Fruit fly (Drosophila melanogaster) whole organism, embryonic: ENCODE data around the gene Ugt36F1.
A peak's percentile ranks its signal among the peaks of the same experiment; 100 is the strongest.

Source experiments
- CG10431 ChIP-seq: fragments of 200-800 bp; sonication (Bioruptor generic); optimal IDR thresholded peaks from 3 replicates; lab custom pipeline; 2018; ENCODE audit warnings: missing biosample characterization, mild to moderate bottlenecking, missing genetic modification characterization
- CG11093 ChIP-seq: fragments of 200-800 bp; sonication (Bioruptor generic); IDR thresholded peaks from 3 replicates; pipeline ENCODE4 v1.3.6; 2022; ENCODE audit warnings: missing biosample characterization, missing genetic modification characterization
- CG11504 ChIP-seq: fragments of 200-800 bp; sonication (Bioruptor generic); optimal IDR thresholded peaks from 3 replicates; lab custom pipeline; 2019; ENCODE audit warnings: missing biosample characterization, mild to moderate bottlenecking, missing genetic modification characterization, moderate library complexity
- CG13123 ChIP-seq: fragments of 200-800 bp; sonication (Bioruptor generic); optimal IDR thresholded peaks from 2 replicates; lab custom pipeline; 2016; ENCODE audit warnings: missing biosample characterization, missing genetic modification characterization
- CG15011 ChIP-seq: fragments of 200-800 bp; sonication (Bioruptor generic); optimal IDR thresholded peaks from 3 replicates; lab custom pipeline; 2018; ENCODE audit warnings: missing biosample characterization, mild to moderate bottlenecking, missing genetic modification characterization
- CG15269 ChIP-seq: fragments of 200-800 bp; sonication (Bioruptor generic); optimal IDR thresholded peaks from 2 replicates; lab custom pipeline; 2018; ENCODE audit warnings: missing biosample characterization, mild to moderate bottlenecking, missing genetic modification characterization, moderate library complexity
- CG15696 ChIP-seq: fragments of 200-800 bp; sonication (Bioruptor generic); optimal IDR thresholded peaks from 2 replicates; lab custom pipeline; 2019; ENCODE audit warnings: missing biosample characterization, mild to moderate bottlenecking, missing genetic modification characterization, moderate library complexity
- CG16779 ChIP-seq: fragments of 200-800 bp; sonication (Bioruptor generic); IDR thresholded peaks from 2 replicates; pipeline ENCODE4 v1.3.6; 2022; ENCODE audit warnings: missing biosample characterization, missing genetic modification characterization
- CG2202 ChIP-seq: fragments of 200-800 bp; sonication (Bioruptor generic); optimal IDR thresholded peaks from 2 replicates; lab custom pipeline; 2018; ENCODE audit warnings: missing biosample characterization, mild to moderate bottlenecking, missing genetic modification characterization
- CG32532 ChIP-seq: fragments of 200-800 bp; sonication (Bioruptor generic); IDR thresholded peaks from 2 replicates; pipeline ENCODE4 v1.3.6; 2022; ENCODE audit warnings: missing biosample characterization, missing genetic modification characterization
- CG32767 ChIP-seq: fragments of 200-800 bp; sonication (Bioruptor generic); IDR thresholded peaks from 2 replicates; pipeline ENCODE4 v1.3.6; 2022; ENCODE audit warnings: missing biosample characterization, missing genetic modification characterization
- CG4328 ChIP-seq: fragments of 200-800 bp; sonication (Bioruptor generic); optimal IDR thresholded peaks from 3 replicates; lab custom pipeline; 2017; ENCODE audit warnings: missing biosample characterization, missing genetic modification reagents, missing genetic modification characterization
- CG4617 ChIP-seq: fragments of 200-800 bp; sonication (Bioruptor generic); optimal IDR thresholded peaks from 3 replicates; lab custom pipeline; 2016; ENCODE audit warnings: missing biosample characterization, missing genetic modification characterization, borderline replicate concordance
- CG4707 ChIP-seq: fragments of 200-800 bp; sonication (Bioruptor generic); optimal IDR thresholded peaks from 2 replicates; lab custom pipeline; 2018; ENCODE audit warnings: missing biosample characterization, mild to moderate bottlenecking, missing genetic modification characterization, moderate library complexity
- CG4730 ChIP-seq: fragments of 200-800 bp; sonication (Bioruptor generic); IDR thresholded peaks from 2 replicates; pipeline ENCODE4 v1.3.6; 2022; ENCODE audit warnings: missing biosample characterization, missing genetic modification characterization
- CG4820 ChIP-seq: fragments of 200-800 bp; sonication (Bioruptor generic); optimal IDR thresholded peaks from 3 replicates; lab custom pipeline; 2016; ENCODE audit warnings: missing biosample characterization, missing genetic modification characterization
- CG7556 ChIP-seq: fragments of 200-800 bp; sonication (Bioruptor generic); optimal IDR thresholded peaks from 2 replicates; lab custom pipeline; 2017; ENCODE audit warnings: missing biosample characterization, mild to moderate bottlenecking, missing genetic modification characterization
- CG8388 ChIP-seq: fragments of 200-800 bp; sonication (Bioruptor generic); optimal IDR thresholded peaks from 2 replicates; lab custom pipeline; 2019; ENCODE audit warnings: missing biosample characterization, mild to moderate bottlenecking, missing genetic modification characterization, moderate library complexity
- CkIIα-i1 ChIP-seq: fragments of 200-800 bp; sonication (Bioruptor generic); IDR thresholded peaks from 2 replicates; pipeline ENCODE4 v1.3.6; 2022; ENCODE audit warnings: missing biosample characterization, missing genetic modification characterization
- Fer2 ChIP-seq: fragments of 200-800 bp; sonication (Bioruptor generic); optimal IDR thresholded peaks from 2 replicates; lab custom pipeline; 2018; ENCODE audit warnings: missing biosample characterization, mild to moderate bottlenecking, missing genetic modification characterization, moderate library complexity
- GATAe ChIP-seq: fragments of 200-800 bp; sonication (Bioruptor generic); conservative IDR thresholded peaks from 2 replicates; pipeline ENCODE4 v1.3.6; 2022; ENCODE audit warnings: missing biosample characterization, missing genetic modification characterization
- HLHmδ ChIP-seq: fragments of 200-800 bp; sonication (Bioruptor generic); optimal IDR thresholded peaks from 2 replicates; lab custom pipeline; 2018; ENCODE audit warnings: missing biosample characterization, mild to moderate bottlenecking, missing genetic modification characterization, moderate library complexity
- HmgD ChIP-seq: fragments of 200-800 bp; sonication (Bioruptor generic); optimal IDR thresholded peaks from 3 replicates; lab custom pipeline; 2016; ENCODE audit warnings: missing biosample characterization, missing genetic modification characterization
- Hmx ChIP-seq: fragments of 200-800 bp; sonication (Bioruptor generic); optimal IDR thresholded peaks from 2 replicates; lab custom pipeline; 2016; ENCODE audit warnings: missing biosample characterization, missing genetic modification characterization
- NC2α ChIP-seq: fragments of 200-800 bp; sonication (Bioruptor generic); optimal IDR thresholded peaks from 2 replicates; lab custom pipeline; 2016; ENCODE audit warnings: missing biosample characterization, missing genetic modification characterization
- Nf-YB ChIP-seq: fragments of 200-800 bp; sonication (Bioruptor generic); optimal IDR thresholded peaks from 3 replicates; lab custom pipeline; 2019; ENCODE audit warnings: missing biosample characterization, mild to moderate bottlenecking, missing genetic modification characterization, moderate library complexity
- Sry-δ ChIP-seq: fragments of 200-800 bp; sonication (Bioruptor generic); optimal IDR thresholded peaks from 2 replicates; lab custom pipeline; 2016; ENCODE audit warnings: missing biosample characterization, missing genetic modification characterization
- TFAM ChIP-seq: fragments of 200-800 bp; sonication (Bioruptor generic); optimal IDR thresholded peaks from 2 replicates; lab custom pipeline; 2017; ENCODE audit warnings: missing biosample characterization, missing genetic modification characterization, inconsistent platforms
- cg ChIP-seq: fragments of 200-800 bp; sonication (Bioruptor generic); optimal IDR thresholded peaks from 3 replicates; lab custom pipeline; 2019; ENCODE audit warnings: missing biosample characterization, mild to moderate bottlenecking, missing genetic modification characterization, moderate library complexity
- chn ChIP-seq: fragments of 200-800 bp; sonication (Bioruptor generic); optimal IDR thresholded peaks from 2 replicates; lab custom pipeline; 2016; ENCODE audit warnings: missing biosample characterization, missing genetic modification characterization
- ci ChIP-seq: fragments of 200-800 bp; sonication (Bioruptor generic); IDR thresholded peaks from 3 replicates; pipeline ENCODE4 v1.3.6; 2022; ENCODE audit warnings: missing biosample characterization, missing genetic modification characterization
- fd3F ChIP-seq: fragments of 200-800 bp; sonication (Bioruptor generic); optimal IDR thresholded peaks from 2 replicates; lab custom pipeline; 2018; ENCODE audit warnings: missing biosample characterization, mild to moderate bottlenecking, missing genetic modification characterization, moderate library complexity
- fd96Cb ChIP-seq: fragments of 200-800 bp; sonication (Bioruptor generic); optimal IDR thresholded peaks from 2 replicates; lab custom pipeline; 2018; ENCODE audit warnings: missing biosample characterization, mild to moderate bottlenecking, missing genetic modification characterization, moderate library complexity
- gem ChIP-seq: fragments of 200-800 bp; sonication (Bioruptor generic); optimal IDR thresholded peaks from 2 replicates; lab custom pipeline; 2019; ENCODE audit warnings: missing biosample characterization, mild to moderate bottlenecking, missing genetic modification characterization, moderate library complexity
- gro ChIP-seq: fragments of 200-800 bp; sonication (Bioruptor generic); optimal IDR thresholded peaks from 2 replicates; lab custom pipeline; 2016; ENCODE audit warnings: missing biosample characterization, missing genetic modification characterization
- gsb ChIP-seq: fragments of 200-800 bp; sonication (Bioruptor generic); IDR thresholded peaks from 2 replicates; pipeline ENCODE4 v1.3.6; 2022; ENCODE audit warnings: missing biosample characterization, missing genetic modification characterization
- kah ChIP-seq: fragments of 200-800 bp; sonication (Bioruptor generic); optimal IDR thresholded peaks from 2 replicates; lab custom pipeline; 2018; ENCODE audit warnings: missing biosample characterization, mild to moderate bottlenecking, missing genetic modification characterization
- lola ChIP-seq, 3 experiments: fragments of >200 bp in 2 of 3; fragments of 200-800 bp in 1 of 3; sonication (Bioruptor generic) in 1 of 3; optimal IDR thresholded peaks; 2 replicates each; lab custom pipeline; 2017 to 2019; ENCODE audit warnings: missing biosample characterization in 3 of 3, missing genetic modification characterization in 3 of 3, mild to moderate bottlenecking in 1 of 3, moderate library complexity in 1 of 3
- lov ChIP-seq, 2 experiments: fragments of 200-800 bp in 1 of 2; fragments of >200 bp in 1 of 2; sonication (Bioruptor generic) in 1 of 2; IDR thresholded peaks in 1 of 2; optimal IDR thresholded peaks in 1 of 2; 2 replicates in 1 of 2; 3 replicates in 1 of 2; pipeline versions ENCODE4 v1.3.6 to Lab custom; 2017 to 2022; ENCODE audit warnings: missing biosample characterization in 1 of 2, missing genetic modification characterization in 1 of 2
- otp ChIP-seq: fragments of 200-800 bp; sonication (Bioruptor generic); IDR thresholded peaks from 3 replicates; pipeline ENCODE4, ENCODE4 v1.3.6; 2022; ENCODE audit warnings: missing biosample characterization, missing genetic modification characterization
- pan ChIP-seq, 4 experiments: fragments of >200 bp in 3 of 4; fragments of 200-800 bp in 1 of 4; sonication (Bioruptor generic) in 1 of 4; optimal IDR thresholded peaks in 3 of 4; IDR thresholded peaks in 1 of 4; 2 replicates each; pipeline versions ENCODE4 v1.3.6 to Lab custom; 2017 to 2022; ENCODE audit warnings: missing biosample characterization in 2 of 4, missing genetic modification characterization in 2 of 4, mixed read lengths in 1 of 4
- peb ChIP-seq: fragments of 200-800 bp; sonication (Bioruptor generic); IDR thresholded peaks from 2 replicates; pipeline ENCODE4 v1.3.6; 2022; ENCODE audit warnings: missing biosample characterization, missing genetic modification characterization
- pnt ChIP-seq: fragments of 200-800 bp; sonication (Bioruptor generic); optimal IDR thresholded peaks from 3 replicates; lab custom pipeline; 2016; ENCODE audit warnings: missing biosample characterization, missing genetic modification characterization
- scrt ChIP-seq: fragments of 200-800 bp; sonication (Bioruptor generic); optimal IDR thresholded peaks from 2 replicates; lab custom pipeline; 2018; ENCODE audit warnings: missing biosample characterization, mild to moderate bottlenecking, missing genetic modification characterization, moderate library complexity
- vvl ChIP-seq: fragments of 200-800 bp; sonication (Bioruptor generic); IDR thresholded peaks from 2 replicates; pipeline ENCODE4 v1.3.6; 2022; ENCODE audit warnings: missing biosample characterization, missing genetic modification characterization
- wdn ChIP-seq: fragments of 200-800 bp; sonication (Bioruptor generic); IDR thresholded peaks from 2 replicates; pipeline ENCODE4 v1.3.6; 2022; ENCODE audit warnings: missing biosample characterization, missing genetic modification characterization
- wor ChIP-seq: fragments of 200-800 bp; sonication (Bioruptor generic); IDR thresholded peaks from 2 replicates; pipeline ENCODE4 v1.3.6; 2022; ENCODE audit warnings: missing biosample characterization, missing genetic modification characterization

The Ugt36F1 gene

DNA sequence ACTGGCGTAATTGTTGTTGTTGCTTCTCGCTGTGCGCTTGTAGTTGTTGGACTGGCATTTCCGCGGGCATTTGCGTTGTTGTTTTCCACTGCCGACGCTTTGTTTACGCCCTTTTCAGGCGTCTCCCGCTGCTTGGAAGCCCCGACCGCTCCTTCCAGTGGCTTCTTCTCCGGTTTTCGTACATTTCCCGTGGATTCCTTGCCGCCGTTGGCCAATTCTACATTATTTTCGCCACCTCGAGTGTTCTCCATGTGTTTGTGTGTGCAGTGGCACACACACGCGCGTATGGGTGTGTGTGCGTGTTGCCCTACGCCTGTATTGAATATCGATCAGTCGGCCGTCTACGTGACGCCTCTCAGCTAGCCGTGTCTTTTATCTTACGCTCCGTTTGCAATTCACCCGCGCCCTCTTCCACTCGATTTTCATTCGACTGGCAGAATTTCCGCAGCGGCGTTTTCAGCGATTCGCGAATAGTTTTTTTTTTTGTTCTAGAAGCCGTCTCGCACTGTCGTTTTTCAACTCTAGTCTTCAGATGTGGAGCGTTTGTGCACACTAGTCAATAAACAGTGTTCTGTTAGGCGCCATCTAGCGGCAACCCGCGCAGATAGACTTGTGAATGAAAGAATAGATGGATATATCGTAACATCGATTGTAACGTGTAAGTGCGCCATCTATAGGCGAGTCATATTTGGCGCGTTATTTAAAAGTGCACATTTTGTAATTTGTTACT lies 20.2 kb downstream of the Ugt36F1 start, which contains the start of gene CG10600 (continued):
- no peak for TF ChIP-seq pan (optimal IDR thresholded peaks at IDR 0.05; lab: Kevin White, UChicago)
- TF ChIP-seq pan (GFP tag; optimal IDR thresholded peaks at IDR 0.05 in 1 of 2, IDR thresholded peaks at IDR 0.05 in 1 of 2), result peak in 1 of 2 experiments; percentile 74
- no peak for TF ChIP-seq peb
- peak; percentile 83 for TF ChIP-seq vvl (GFP tag; lab: Robert Waterston, UW)
- no peak for TF ChIP-seq CkIIα-i1
- peak; percentile 99 for TF ChIP-seq cg (GFP tag; lab: Kevin White, UChicago)
- TF ChIP-seq gro (GFP tag; lab: Kevin White, UChicago), result peak; percentile 85
- TF ChIP-seq scrt (GFP tag; lab: Kevin White, UChicago), result peak; percentile 61
- TF ChIP-seq CG15011 (GFP tag; lab: Kevin White, UChicago), result no peak
- TF ChIP-seq lov (optimal IDR thresholded peaks at IDR 0.05; lab: Kevin White, UChicago), result no peak
- TF ChIP-seq lov (GFP tag; IDR thresholded peaks at IDR 0.05; lab: Robert Waterston, UW), result peak; percentile 70; the same call in 1 of the 3 replicates
- TF ChIP-seq CG4730 (GFP tag; lab: Robert Waterston, UW), result peak; percentile 58
- peak; percentile 71 for TF ChIP-seq CG15696 (tag; lab: Kevin White, UChicago)
- no peak; the same call in 1 of the 2 replicates for TF ChIP-seq CG32767 (GFP tag; lab: Robert Waterston, UW)
- peak; percentile 86 for TF ChIP-seq CG32532
- TF ChIP-seq Fer2, result peak; percentile 41
- peak; percentile 44 for TF ChIP-seq CG2202
- TF ChIP-seq CG4617 (GFP tag; lab: Kevin White, UChicago), result peak; percentile 99
- TF ChIP-seq ci (GFP tag; lab: Robert Waterston, UW), result peak; percentile 90
- peak; percentile 53 for TF ChIP-seq Hmx
- peak; percentile 16 for TF ChIP-seq kah (GFP tag; lab: Kevin White, UChicago)
- TF ChIP-seq CG10431 (GFP tag; lab: Kevin White, UChicago), result peak; percentile 35
- no peak for TF ChIP-seq GATAe (GFP tag; lab: Robert Waterston, UW)
- TF ChIP-seq NC2α (GFP tag; lab: Kevin White, UChicago), result peak; percentile 59
- peak; percentile 16 for TF ChIP-seq fd96Cb (tag; lab: Kevin White, UChicago)
- TF ChIP-seq pnt, result peak; percentile 73
- peak; percentile 47 for TF ChIP-seq Nf-YB (GFP tag; lab: Kevin White, UChicago)
- TF ChIP-seq wdn (GFP tag; lab: Robert Waterston, UW), result peak; percentile 54; the same call in 1 of the 2 replicates
- TF ChIP-seq chn (GFP tag; lab: Kevin White, UChicago), result peak; percentile 88
- TF ChIP-seq CG16779 (GFP tag; lab: Robert Waterston, UW), result peak; percentile 74
- peak; percentile 97 for TF ChIP-seq HmgD (GFP tag; lab: Kevin White, UChicago)
- peak; percentile 54 for TF ChIP-seq gem (tag; lab: Kevin White, UChicago)
- peak; percentile 47 for TF ChIP-seq gsb
- peak; percentile 66 for TF ChIP-seq HLHmδ
- TF ChIP-seq CG4328 (GFP tag; lab: Kevin White, UChicago), result peak; percentile 65
- TF ChIP-seq CG11093 (GFP tag; lab: Robert Waterston, UW), result no peak
- TF ChIP-seq CG8388 (GFP tag; lab: Kevin White, UChicago), result no peak
- TF ChIP-seq wor, result 0 out of 2 replicates have a peak, but pooled peaks have one; percentile 12
- peak; percentile 58 for TF ChIP-seq fd3F (GFP tag; lab: Kevin White, UChicago)
- peak; percentile 47 for TF ChIP-seq CG4707 (GFP tag; lab: Kevin White, UChicago)
- TF ChIP-seq CG15269 (tag; lab: Kevin White, UChicago), result no peak
- TF ChIP-seq TFAM (GFP tag; lab: Kevin White, UChicago), result no peak
- TF ChIP-seq lola (GFP tag; optimal IDR thresholded peaks at IDR 0.05; lab: Kevin White, UChicago), result peak in 1 of 3 experiments; percentile 32
- peak; percentile 83 for TF ChIP-seq Sry-δ
- peak; percentile 78 for TF ChIP-seq CG7556 (GFP tag; lab: Kevin White, UChicago)
- peak; percentile 70 for TF ChIP-seq CG4820 (GFP tag; lab: Kevin White, UChicago)
- TF ChIP-seq CG11504 (tag; lab: Kevin White, UChicago), result no peak
- TF ChIP-seq otp (GFP tag; lab: Robert Waterston, UW), result peak; percentile 75; the same call in 2 of the 3 replicates
- peak; percentile 77 for TF ChIP-seq CG13123 (GFP tag; lab: Kevin White, UChicago)
